Fruit fly (Drosophila melanogaster) whole organism, adult: ENCODE data around the gene Regnase-1.

Source experiments
- CG11617 ChIP-seq: fragments of 200-800 bp; sonication (Bioruptor generic); optimal IDR thresholded peaks from 2 replicates; lab custom pipeline; 2017; ENCODE audit warnings: mild to moderate bottlenecking, missing biosample characterization, missing genetic modification reagents, missing genetic modification characterization
- CG12768 ChIP-seq: fragments of 200-800 bp; sonication (Bioruptor generic); optimal IDR thresholded peaks from 2 replicates; lab custom pipeline; 2017; ENCODE audit warnings: missing biosample characterization, missing genetic modification characterization, mild to moderate bottlenecking, moderate library complexity, missing genetic modification reagents
- CG14711 ChIP-seq: fragments of 200-800 bp; sonication (Bioruptor generic); optimal IDR thresholded peaks from 2 replicates; lab custom pipeline; 2018; ENCODE audit warnings: missing biosample characterization, mild to moderate bottlenecking, missing genetic modification characterization, moderate library complexity
- CG1620 ChIP-seq: fragments of 200-800 bp; sonication (Bioruptor generic); optimal IDR thresholded peaks from 2 replicates; lab custom pipeline; 2016; ENCODE audit warnings: missing biosample characterization, missing genetic modification characterization
- CG33017 ChIP-seq: fragments of 200-800 bp; sonication (Bioruptor generic); optimal IDR thresholded peaks from 2 replicates; lab custom pipeline; 2018; ENCODE audit warnings: missing biosample characterization, mild to moderate bottlenecking, missing genetic modification characterization, moderate library complexity
- CG5204 ChIP-seq: fragments of 200-800 bp; sonication (Bioruptor generic); optimal IDR thresholded peaks from 2 replicates; lab custom pipeline; 2016; ENCODE audit warnings: missing biosample characterization, missing genetic modification characterization
- CG7045 ChIP-seq: fragments of 200-800 bp; sonication (Bioruptor generic); optimal IDR thresholded peaks from 2 replicates; lab custom pipeline; 2017; ENCODE audit warnings: missing biosample characterization, mild to moderate bottlenecking, missing genetic modification characterization
- CG7101 ChIP-seq: fragments of 200-800 bp; sonication (Bioruptor generic); optimal IDR thresholded peaks from 2 replicates; lab custom pipeline; 2018; ENCODE audit warnings: missing biosample characterization, mild to moderate bottlenecking, missing genetic modification characterization, moderate library complexity
- Clk ChIP-seq: fragments of 200-800 bp; sonication (Bioruptor generic); optimal IDR thresholded peaks from 2 replicates; lab custom pipeline; 2017; ENCODE audit warnings: missing biosample characterization, missing genetic modification characterization
- Crg-1 ChIP-seq: fragments of 200-800 bp; sonication (Bioruptor generic); optimal IDR thresholded peaks from 2 replicates; lab custom pipeline; 2016; ENCODE audit warnings: missing biosample characterization, missing genetic modification characterization
- Hr96 ChIP-seq: fragments of 200-800 bp; sonication (Bioruptor generic); optimal IDR thresholded peaks from 2 replicates; lab custom pipeline; 2016; ENCODE audit warnings: missing biosample characterization, missing genetic modification characterization
- Mnt ChIP-seq: fragments of 200-800 bp; sonication (Bioruptor generic); optimal IDR thresholded peaks from 2 replicates; lab custom pipeline; 2016; ENCODE audit warnings: missing biosample characterization, mild to moderate bottlenecking, missing genetic modification characterization
- bab1 ChIP-seq: fragments of 200-800 bp; sonication (Bioruptor generic); optimal IDR thresholded peaks from 3 replicates; lab custom pipeline; 2019; ENCODE audit warnings: missing biosample characterization, mild to moderate bottlenecking, missing genetic modification characterization, moderate library complexity
- cic ChIP-seq: fragments of 200-800 bp; sonication (Bioruptor generic); optimal IDR thresholded peaks from 2 replicates; lab custom pipeline; 2017; ENCODE audit warnings: missing biosample characterization, mild to moderate bottlenecking, missing genetic modification characterization, moderate library complexity
- cnc ChIP-seq, 2 experiments: fragments of >200 bp; optimal IDR thresholded peaks; 2 replicates each; lab custom pipeline; 2017
- kay ChIP-seq: fragments of 200-800 bp; sonication (Bioruptor generic); peaks from one replicate; lab custom pipeline; 2016; ENCODE audit warnings: missing biosample characterization, missing genetic modification characterization, borderline replicate concordance
- ovo ChIP-seq: fragments of 200-800 bp; sonication (Bioruptor generic); optimal IDR thresholded peaks from 2 replicates; lab custom pipeline; 2016; ENCODE audit warnings: missing biosample characterization, missing genetic modification characterization
- pad ChIP-seq: fragments of 200-800 bp; sonication (Bioruptor generic); optimal IDR thresholded peaks from 3 replicates; lab custom pipeline; 2017; ENCODE audit warnings: missing biosample characterization, missing genetic modification characterization, mild to moderate bottlenecking, moderate library complexity, missing genetic modification reagents
- tj ChIP-seq: fragments of 200-800 bp; sonication (Bioruptor generic); optimal IDR thresholded peaks from 3 replicates; lab custom pipeline; 2017; ENCODE audit warnings: missing biosample characterization, mild to moderate bottlenecking, missing genetic modification characterization, moderate library complexity
- toe ChIP-seq: fragments of 200-800 bp; sonication (Bioruptor generic); optimal IDR thresholded peaks from 2 replicates; lab custom pipeline; 2016; ENCODE audit warnings: missing biosample characterization, missing genetic modification characterization

The Regnase-1 gene

dm6 chr3R:20007399-20008285, 28.2 kb downstream of the Regnase-1 start:
- TF ChIP-seq CG1620 (no peak), tj (GFP tag; lab: Kevin White, UChicago) (peak; percentile 35), CG11617 (GFP tag; lab: Kevin White, UChicago) (no peak), kay (GFP tag; lab: Kevin White, UChicago) (peak; percentile 20), pad (GFP tag; lab: Kevin White, UChicago) (peak; percentile 57), Crg-1 (GFP tag; lab: Kevin White, UChicago) (no peak)

- TF ChIP-seq CG7045 (GFP tag; lab: Kevin White, UChicago) (no peak), Crg-1 (GFP tag; lab: Kevin White, UChicago) (no peak), CG5204 (GFP tag; lab: Kevin White, UChicago) (no peak), Mnt (GFP tag; lab: Kevin White, UChicago) (no peak)
Observed at dm6 chr3R:20006617-20007016, 29.2 kb downstream of the Regnase-1 start.

dm6 chr3R:20004697-20005096, 31.2 kb downstream of the Regnase-1 start:
- TF ChIP-seq Crg-1 (GFP tag; lab: Kevin White, UChicago) (no peak), CG11617 (GFP tag; lab: Kevin White, UChicago) (no peak)

- no peak for TF ChIP-seq toe (GFP tag; lab: Kevin White, UChicago)
- no peak for TF ChIP-seq tj (GFP tag; lab: Kevin White, UChicago)
- TF ChIP-seq cnc (optimal IDR thresholded peaks at IDR 0.05; lab: Kevin White, UChicago) = no peak
- no peak for TF ChIP-seq pad (GFP tag; lab: Kevin White, UChicago)
Observed at dm6 chr3R:20001595-20001997, 34.3 kb downstream of the Regnase-1 start.

- no peak for TF ChIP-seq Hr96 (GFP tag; lab: Kevin White, UChicago)
- no peak for TF ChIP-seq toe (GFP tag; lab: Kevin White, UChicago)
- TF ChIP-seq bab1 (GFP tag; lab: Kevin White, UChicago) = peak; percentile 62
- TF ChIP-seq Mnt (GFP tag; lab: Kevin White, UChicago) = no peak
- TF ChIP-seq ovo (GFP tag; lab: Kevin White, UChicago) = no peak
- no peak for TF ChIP-seq CG7045 (GFP tag; lab: Kevin White, UChicago)
- no peak for TF ChIP-seq pad (GFP tag; lab: Kevin White, UChicago)
- peak; percentile 55 for TF ChIP-seq CG33017 (tag; lab: Kevin White, UChicago)
- no peak for TF ChIP-seq kay (GFP tag; lab: Kevin White, UChicago)
- no peak for TF ChIP-seq CG11617 (GFP tag; lab: Kevin White, UChicago)
- TF ChIP-seq CG12768 (GFP tag; lab: Kevin White, UChicago) = no peak
- TF ChIP-seq Crg-1 (GFP tag; lab: Kevin White, UChicago) = no peak
- no peak for TF ChIP-seq CG5204 (GFP tag; lab: Kevin White, UChicago)
- TF ChIP-seq CG7101 = peak; percentile 69
- TF ChIP-seq CG14711 (tag; lab: Kevin White, UChicago) = peak; percentile 72
- TF ChIP-seq CG1620 = no peak
- TF ChIP-seq Clk (GFP tag; lab: Kevin White, UChicago) = no peak
- no peak for TF ChIP-seq cic
- TF ChIP-seq cnc (optimal IDR thresholded peaks at IDR 0.05; lab: Kevin White, UChicago) = no peak
- TF ChIP-seq tj (GFP tag; lab: Kevin White, UChicago) = no peak
Observed at dm6 chr3R:19999474-19999873, 36.4 kb downstream of the Regnase-1 start.

dm6 chr3R:19998418-19998817, 37.4 kb downstream of the Regnase-1 start:
- TF ChIP-seq ovo (GFP tag; lab: Kevin White, UChicago) (no peak), pad (GFP tag; lab: Kevin White, UChicago) (no peak), Mnt (GFP tag; lab: Kevin White, UChicago) (no peak), cnc (optimal IDR thresholded peaks at IDR 0.05; lab: Kevin White, UChicago) (no peak), kay (GFP tag; lab: Kevin White, UChicago) (no peak), cic (no peak), toe (GFP tag; lab: Kevin White, UChicago) (no peak), CG7101 (no peak), CG5204 (GFP tag; lab: Kevin White, UChicago) (no peak), Hr96 (GFP tag; lab: Kevin White, UChicago) (no peak), Clk (GFP tag; lab: Kevin White, UChicago) (no peak), tj (GFP tag; lab: Kevin White, UChicago) (no peak)

dm6 chr3R:19997526-19998070, 38.3 kb downstream of the Regnase-1 start:
- no peak for TF ChIP-seq pad (GFP tag; lab: Kevin White, UChicago)
- no peak for TF ChIP-seq ovo (GFP tag; lab: Kevin White, UChicago)
- no peak for TF ChIP-seq CG33017 (tag; lab: Kevin White, UChicago)
- TF ChIP-seq toe (GFP tag; lab: Kevin White, UChicago) = no peak
- no peak for TF ChIP-seq Mnt (GFP tag; lab: Kevin White, UChicago)
- no peak for TF ChIP-seq kay (GFP tag; lab: Kevin White, UChicago)
- TF ChIP-seq CG7045 (GFP tag; lab: Kevin White, UChicago) = no peak
- TF ChIP-seq CG12768 (GFP tag; lab: Kevin White, UChicago) = no peak
- no peak for TF ChIP-seq CG7101
- no peak for TF ChIP-seq Hr96 (GFP tag; lab: Kevin White, UChicago)
- no peak for TF ChIP-seq CG14711 (tag; lab: Kevin White, UChicago)
- TF ChIP-seq Clk (GFP tag; lab: Kevin White, UChicago) = no peak
- no peak for TF ChIP-seq CG11617 (GFP tag; lab: Kevin White, UChicago)
- TF ChIP-seq bab1 (GFP tag; lab: Kevin White, UChicago) = no peak
- no peak for TF ChIP-seq cic
- TF ChIP-seq tj (GFP tag; lab: Kevin White, UChicago) = no peak
- TF ChIP-seq cnc (optimal IDR thresholded peaks at IDR 0.05; lab: Kevin White, UChicago) = no peak
- no peak for TF ChIP-seq Crg-1 (GFP tag; lab: Kevin White, UChicago)
- no peak for TF ChIP-seq CG5204 (GFP tag; lab: Kevin White, UChicago)
- no peak for TF ChIP-seq CG1620
